Fruit fly (Drosophila melanogaster) whole organism, adult: ENCODE data around the gene CG32640.

ENCODE experiments used
- CG11617 ChIP-seq: fragments of 200-800 bp; sonication (Bioruptor generic); optimal IDR thresholded peaks from 2 replicates; lab custom pipeline; 2017; ENCODE audit warnings: mild to moderate bottlenecking, missing biosample characterization, missing genetic modification reagents, missing genetic modification characterization
- CG12768 ChIP-seq: fragments of 200-800 bp; sonication (Bioruptor generic); optimal IDR thresholded peaks from 2 replicates; lab custom pipeline; 2017; ENCODE audit warnings: missing biosample characterization, missing genetic modification characterization, mild to moderate bottlenecking, moderate library complexity, missing genetic modification reagents
- CG14711 ChIP-seq: fragments of 200-800 bp; sonication (Bioruptor generic); optimal IDR thresholded peaks from 2 replicates; lab custom pipeline; 2018; ENCODE audit warnings: missing biosample characterization, mild to moderate bottlenecking, missing genetic modification characterization, moderate library complexity
- CG1620 ChIP-seq: fragments of 200-800 bp; sonication (Bioruptor generic); optimal IDR thresholded peaks from 2 replicates; lab custom pipeline; 2016; ENCODE audit warnings: missing biosample characterization, missing genetic modification characterization
- CG33017 ChIP-seq: fragments of 200-800 bp; sonication (Bioruptor generic); optimal IDR thresholded peaks from 2 replicates; lab custom pipeline; 2018; ENCODE audit warnings: missing biosample characterization, mild to moderate bottlenecking, missing genetic modification characterization, moderate library complexity
- CG5204 ChIP-seq: fragments of 200-800 bp; sonication (Bioruptor generic); optimal IDR thresholded peaks from 2 replicates; lab custom pipeline; 2016; ENCODE audit warnings: missing biosample characterization, missing genetic modification characterization
- CG7045 ChIP-seq: fragments of 200-800 bp; sonication (Bioruptor generic); optimal IDR thresholded peaks from 2 replicates; lab custom pipeline; 2017; ENCODE audit warnings: missing biosample characterization, mild to moderate bottlenecking, missing genetic modification characterization
- CG7101 ChIP-seq: fragments of 200-800 bp; sonication (Bioruptor generic); optimal IDR thresholded peaks from 2 replicates; lab custom pipeline; 2018; ENCODE audit warnings: missing biosample characterization, mild to moderate bottlenecking, missing genetic modification characterization, moderate library complexity
- Clk ChIP-seq: fragments of 200-800 bp; sonication (Bioruptor generic); optimal IDR thresholded peaks from 2 replicates; lab custom pipeline; 2017; ENCODE audit warnings: missing biosample characterization, missing genetic modification characterization
- Crg-1 ChIP-seq: fragments of 200-800 bp; sonication (Bioruptor generic); optimal IDR thresholded peaks from 2 replicates; lab custom pipeline; 2016; ENCODE audit warnings: missing biosample characterization, missing genetic modification characterization
- Hr96 ChIP-seq: fragments of 200-800 bp; sonication (Bioruptor generic); optimal IDR thresholded peaks from 2 replicates; lab custom pipeline; 2016; ENCODE audit warnings: missing biosample characterization, missing genetic modification characterization
- Mnt ChIP-seq: fragments of 200-800 bp; sonication (Bioruptor generic); optimal IDR thresholded peaks from 2 replicates; lab custom pipeline; 2016; ENCODE audit warnings: missing biosample characterization, mild to moderate bottlenecking, missing genetic modification characterization
- bab1 ChIP-seq: fragments of 200-800 bp; sonication (Bioruptor generic); optimal IDR thresholded peaks from 3 replicates; lab custom pipeline; 2019; ENCODE audit warnings: missing biosample characterization, mild to moderate bottlenecking, missing genetic modification characterization, moderate library complexity
- cic ChIP-seq: fragments of 200-800 bp; sonication (Bioruptor generic); optimal IDR thresholded peaks from 2 replicates; lab custom pipeline; 2017; ENCODE audit warnings: missing biosample characterization, mild to moderate bottlenecking, missing genetic modification characterization, moderate library complexity
- cnc ChIP-seq, 2 experiments: fragments of >200 bp; optimal IDR thresholded peaks; 2 replicates each; lab custom pipeline; 2017
- kay ChIP-seq: fragments of 200-800 bp; sonication (Bioruptor generic); peaks from one replicate; lab custom pipeline; 2016; ENCODE audit warnings: missing biosample characterization, missing genetic modification characterization, borderline replicate concordance
- ovo ChIP-seq: fragments of 200-800 bp; sonication (Bioruptor generic); optimal IDR thresholded peaks from 2 replicates; lab custom pipeline; 2016; ENCODE audit warnings: missing biosample characterization, missing genetic modification characterization
- pad ChIP-seq: fragments of 200-800 bp; sonication (Bioruptor generic); optimal IDR thresholded peaks from 3 replicates; lab custom pipeline; 2017; ENCODE audit warnings: missing biosample characterization, missing genetic modification characterization, mild to moderate bottlenecking, moderate library complexity, missing genetic modification reagents
- tj ChIP-seq: fragments of 200-800 bp; sonication (Bioruptor generic); optimal IDR thresholded peaks from 3 replicates; lab custom pipeline; 2017; ENCODE audit warnings: missing biosample characterization, mild to moderate bottlenecking, missing genetic modification characterization, moderate library complexity
- toe ChIP-seq: fragments of 200-800 bp; sonication (Bioruptor generic); optimal IDR thresholded peaks from 2 replicates; lab custom pipeline; 2016; ENCODE audit warnings: missing biosample characterization, missing genetic modification characterization

The CG32640 gene

dm6 chrX:13135702-13136101, 42.1 kb upstream of the CG32640 start:
- TF ChIP-seq Crg-1: no peak
- no peak for TF ChIP-seq CG33017 (tag; lab: Kevin White, UChicago)
- no peak for TF ChIP-seq CG11617 (GFP tag; lab: Kevin White, UChicago)
- TF ChIP-seq Mnt: no peak
- TF ChIP-seq CG1620 (GFP tag; lab: Kevin White, UChicago): no peak
- no peak for TF ChIP-seq CG7045 (GFP tag; lab: Kevin White, UChicago)
- TF ChIP-seq kay: no peak
- TF ChIP-seq Hr96: no peak
- no peak for TF ChIP-seq cic (GFP tag; lab: Kevin White, UChicago)
- TF ChIP-seq cnc (optimal IDR thresholded peaks at IDR 0.05; lab: Kevin White, UChicago): no peak
- no peak for TF ChIP-seq pad
- TF ChIP-seq tj (GFP tag; lab: Kevin White, UChicago): no peak
- TF ChIP-seq bab1 (GFP tag; lab: Kevin White, UChicago): no peak
- no peak for TF ChIP-seq CG14711
- TF ChIP-seq ovo: no peak
- no peak for TF ChIP-seq Clk (GFP tag; lab: Kevin White, UChicago)
- no peak for TF ChIP-seq toe (GFP tag; lab: Kevin White, UChicago)
- TF ChIP-seq CG7101: no peak
- no peak for TF ChIP-seq CG12768 (GFP tag; lab: Kevin White, UChicago)

- no peak for TF ChIP-seq CG7101
- no peak for TF ChIP-seq bab1 (GFP tag; lab: Kevin White, UChicago)
- no peak for TF ChIP-seq ovo
- no peak for TF ChIP-seq Mnt
- no peak for TF ChIP-seq cic (GFP tag; lab: Kevin White, UChicago)
- TF ChIP-seq tj (GFP tag; lab: Kevin White, UChicago): no peak
Observed at dm6 chrX:13136939-13137697, 40.7 kb upstream of the CG32640 start.

- TF ChIP-seq tj (GFP tag; lab: Kevin White, UChicago) (no peak), CG1620 (GFP tag; lab: Kevin White, UChicago) (no peak), CG14711 (no peak), CG5204 (GFP tag; lab: Kevin White, UChicago) (no peak), kay (no peak), Crg-1 (no peak), CG12768 (GFP tag; lab: Kevin White, UChicago) (no peak), cnc (optimal IDR thresholded peaks at IDR 0.05; lab: Kevin White, UChicago) (no peak), CG7101 (no peak), cic (GFP tag; lab: Kevin White, UChicago) (no peak), Clk (GFP tag; lab: Kevin White, UChicago) (no peak), bab1 (GFP tag; lab: Kevin White, UChicago) (no peak), CG33017 (tag; lab: Kevin White, UChicago) (no peak)
Observed at dm6 chrX:13138887-13139286, 38.9 kb upstream of the CG32640 start, which contains the start of gene CG32645. Gene CG32645, plus strand, starts transcription at chrX:13139199.

- TF ChIP-seq kay (no peak), bab1 (GFP tag; lab: Kevin White, UChicago) (peak; percentile 21), pad (no peak)
Observed at dm6 chrX:13143100-13143499, 34.7 kb upstream of the CG32640 start.

- TF ChIP-seq Crg-1: no peak
- no peak for TF ChIP-seq CG7101
- no peak for TF ChIP-seq kay
- no peak for TF ChIP-seq ovo
- TF ChIP-seq toe (GFP tag; lab: Kevin White, UChicago): no peak
- no peak for TF ChIP-seq CG11617 (GFP tag; lab: Kevin White, UChicago)
- TF ChIP-seq cic (GFP tag; lab: Kevin White, UChicago): no peak
Observed at dm6 chrX:13145858-13146257, 31.9 kb upstream of the CG32640 start.

dm6 chrX:13149083-13149482, 28.7 kb upstream of the CG32640 start:
- TF ChIP-seq cic (GFP tag; lab: Kevin White, UChicago) (no peak), CG7101 (no peak), Clk (GFP tag; lab: Kevin White, UChicago) (no peak), pad (no peak), CG1620 (GFP tag; lab: Kevin White, UChicago) (no peak)

dm6 chrX:13154783-13155182, 23.0 kb upstream of the CG32640 start, which contains the start of the genes CG4318 and CG4332:
Gene CG4318, minus strand, starts transcription at chrX:13154924.
Gene CG4332, plus strand, starts transcription at chrX:13155038.
- TF ChIP-seq bab1 (GFP tag; lab: Kevin White, UChicago): peak; percentile 58
- no peak for TF ChIP-seq CG7045 (GFP tag; lab: Kevin White, UChicago)
- peak; percentile 66 for TF ChIP-seq Mnt

dm6 chrX:13159481-13159880, 18.3 kb upstream of the CG32640 start, which contains the start of the genes Bap60 and CG12096:
Gene Bap60, minus strand, starts transcription at chrX:13159508.
Gene CG12096, plus strand, starts transcription at chrX:13159604.
- TF ChIP-seq Clk (GFP tag; lab: Kevin White, UChicago) (peak; percentile 33), CG1620 (GFP tag; lab: Kevin White, UChicago) (peak; percentile 77), Hr96 (peak; percentile 91), bab1 (GFP tag; lab: Kevin White, UChicago) (peak; percentile 91), cic (GFP tag; lab: Kevin White, UChicago) (no peak), tj (GFP tag; lab: Kevin White, UChicago) (peak; percentile 68), CG33017 (tag; lab: Kevin White, UChicago) (peak; percentile 32), CG11617 (GFP tag; lab: Kevin White, UChicago) (peak; percentile 78), CG5204 (GFP tag; lab: Kevin White, UChicago) (peak; percentile 71), pad (peak; percentile 70), ovo (peak; percentile 73), CG14711 (peak; percentile 69), cnc (optimal IDR thresholded peaks at IDR 0.05; lab: Kevin White, UChicago) (no peak), Crg-1 (peak; percentile 55), Mnt (peak; percentile 78), CG12768 (GFP tag; lab: Kevin White, UChicago) (peak; percentile 7), CG7045 (GFP tag; lab: Kevin White, UChicago) (peak; percentile 56), toe (GFP tag; lab: Kevin White, UChicago) (peak; percentile 81), CG7101 (peak; percentile 82), kay (no peak)
